Fruit fly (Drosophila melanogaster) whole organism, embryonic: ENCODE results near the gene CG31792.

Experiments used
- Blimp-1 ChIP-seq: fragments of 200-800 bp; sonication (Bioruptor generic); optimal IDR thresholded peaks from 3 replicates; lab custom pipeline; 2018; ENCODE audit warnings: missing biosample characterization, missing genetic modification characterization, mild to moderate bottlenecking, moderate library complexity, missing genetic modification reagents
- CG10147 ChIP-seq: fragments of 200-800 bp; sonication (Bioruptor generic); optimal IDR thresholded peaks from 2 replicates; lab custom pipeline; 2019; ENCODE audit warnings: missing biosample characterization, mild to moderate bottlenecking, missing genetic modification characterization, moderate library complexity
- CG11247 ChIP-seq: fragments of 200-800 bp; sonication (Bioruptor generic); IDR thresholded peaks from 2 replicates; pipeline ENCODE4 v1.3.6; 2022; ENCODE audit warnings: missing biosample characterization, missing genetic modification characterization
- CG11695 ChIP-seq: fragments of 200-800 bp; sonication (Bioruptor generic); IDR thresholded peaks from 3 replicates; pipeline ENCODE4 v1.3.6; 2022; ENCODE audit warnings: missing biosample characterization, missing genetic modification characterization
- CG12071 ChIP-seq: fragments of 200-800 bp; sonication (Bioruptor generic); optimal IDR thresholded peaks from 3 replicates; lab custom pipeline; 2018; ENCODE audit warnings: missing biosample characterization, mild to moderate bottlenecking, missing genetic modification characterization
- CG12104 ChIP-seq: fragments of 200-800 bp; sonication (Bioruptor generic); optimal IDR thresholded peaks from 3 replicates; lab custom pipeline; 2016; ENCODE audit warnings: missing biosample characterization, missing genetic modification characterization
- CG13775 ChIP-seq: fragments of 200-800 bp; sonication (Bioruptor generic); optimal IDR thresholded peaks from 3 replicates; lab custom pipeline; 2017; ENCODE audit warnings: missing biosample characterization, mild to moderate bottlenecking, missing genetic modification characterization
- CG13894 ChIP-seq: fragments of 200-800 bp; sonication (Bioruptor generic); optimal IDR thresholded peaks from 3 replicates; lab custom pipeline; 2018; ENCODE audit warnings: missing biosample characterization, mild to moderate bottlenecking, missing genetic modification characterization, moderate library complexity
- CG14441 ChIP-seq: fragments of 200-800 bp; sonication (Bioruptor generic); IDR thresholded peaks from 2 replicates; pipeline ENCODE4 v1.3.6; 2022; ENCODE audit warnings: missing biosample characterization, missing genetic modification characterization
- CG17186 ChIP-seq: fragments of 200-800 bp; sonication (Bioruptor generic); optimal IDR thresholded peaks from 3 replicates; lab custom pipeline; 2017; ENCODE audit warnings: missing biosample characterization, missing genetic modification reagents, missing genetic modification characterization
- CG17829 ChIP-seq: fragments of 200-800 bp; optimal IDR thresholded peaks from 2 replicates; lab custom pipeline; 2019; ENCODE audit warnings: missing biosample characterization, mild to moderate bottlenecking, missing genetic modification characterization, moderate library complexity
- CG18619 ChIP-seq: fragments of 200-800 bp; sonication (Bioruptor generic); optimal IDR thresholded peaks from 3 replicates; lab custom pipeline; 2017; ENCODE audit warnings: missing biosample characterization, mild to moderate bottlenecking, missing genetic modification characterization
- CG2129 ChIP-seq: fragments of 200-800 bp; sonication (Bioruptor generic); IDR thresholded peaks from 2 replicates; pipeline ENCODE4 v1.3.6; 2022; ENCODE audit warnings: missing biosample characterization, missing genetic modification characterization; ENCODE audit not compliant: partially characterized antibody
- CG30403 ChIP-seq: fragments of 200-800 bp; sonication (Bioruptor generic); optimal IDR thresholded peaks from 3 replicates; lab custom pipeline; 2016; ENCODE audit warnings: missing biosample characterization, missing genetic modification characterization
- CG32532 ChIP-seq: fragments of 200-800 bp; sonication (Bioruptor generic); IDR thresholded peaks from 2 replicates; pipeline ENCODE4 v1.3.6; 2022; ENCODE audit warnings: missing biosample characterization, missing genetic modification characterization
- CG33213 ChIP-seq: fragments of 200-800 bp; sonication (Bioruptor generic); optimal IDR thresholded peaks from 3 replicates; lab custom pipeline; 2016; ENCODE audit warnings: missing biosample characterization, missing genetic modification characterization
- CG34422 ChIP-seq: fragments of 200-800 bp; sonication (Bioruptor generic); IDR thresholded peaks from 3 replicates; pipeline ENCODE4 v1.3.6; 2022; ENCODE audit warnings: missing biosample characterization, missing genetic modification characterization
- CG3838 ChIP-seq: fragments of 200-800 bp; sonication (Bioruptor generic); optimal IDR thresholded peaks from 3 replicates; lab custom pipeline; 2016; ENCODE audit warnings: missing biosample characterization, missing genetic modification characterization
- CG4820 ChIP-seq: fragments of 200-800 bp; sonication (Bioruptor generic); optimal IDR thresholded peaks from 3 replicates; lab custom pipeline; 2016; ENCODE audit warnings: missing biosample characterization, missing genetic modification characterization
- CG6689 ChIP-seq: fragments of 200-800 bp; sonication (Bioruptor generic); IDR thresholded peaks from 2 replicates; pipeline ENCODE4 v1.3.6; 2022; ENCODE audit warnings: missing biosample characterization, missing genetic modification characterization
- CG9932 ChIP-seq: fragments of 200-800 bp; sonication (Bioruptor generic); IDR thresholded peaks from 2 replicates; pipeline ENCODE4 v1.3.6; 2022; ENCODE audit warnings: missing biosample characterization, missing genetic modification characterization
- CTCF ChIP-seq: fragments of 200-800 bp; sonication (Bioruptor generic); optimal IDR thresholded peaks from 2 replicates; lab custom pipeline; 2017; ENCODE audit warnings: missing biosample characterization, mild to moderate bottlenecking, missing genetic modification characterization, moderate library complexity
- CrebB ChIP-seq: fragments of 200-800 bp; sonication (Bioruptor generic); optimal IDR thresholded peaks from 3 replicates; lab custom pipeline; 2018; ENCODE audit warnings: missing biosample characterization, mild to moderate bottlenecking, missing genetic modification characterization
- Dll ChIP-seq: fragments of 200-800 bp; sonication (Bioruptor generic); IDR thresholded peaks from 4 replicates; pipeline ENCODE4 v1.3.6; 2022; ENCODE audit warnings: missing biosample characterization, missing genetic modification characterization; ENCODE audit not compliant: partially characterized antibody
- Doc2 ChIP-seq: fragments of 200-800 bp; sonication (Bioruptor generic); IDR thresholded peaks from 2 replicates; pipeline ENCODE4 v1.3.6; 2022; ENCODE audit warnings: missing biosample characterization, missing genetic modification characterization
- GATAe ChIP-seq: fragments of 200-800 bp; sonication (Bioruptor generic); conservative IDR thresholded peaks from 2 replicates; pipeline ENCODE4 v1.3.6; 2022; ENCODE audit warnings: missing biosample characterization, missing genetic modification characterization
- Gug ChIP-seq: fragments of 200-800 bp; sonication (Bioruptor generic); IDR thresholded peaks from 4 replicates; pipeline ENCODE4 v1.3.6; 2022; ENCODE audit warnings: missing biosample characterization, missing genetic modification characterization
- H2.0 ChIP-seq: fragments of 200-800 bp; sonication (Bioruptor generic); IDR thresholded peaks from 2 replicates; pipeline ENCODE4 v1.3.6; 2022; ENCODE audit warnings: missing biosample characterization, missing genetic modification characterization
- Lim3 ChIP-seq: fragments of 200-800 bp; sonication (Bioruptor generic); IDR thresholded peaks from 2 replicates; pipeline ENCODE4 v1.3.6; 2022; ENCODE audit warnings: missing biosample characterization, missing genetic modification characterization
- Med ChIP-seq: fragments of 200-800 bp; sonication (Bioruptor generic); peaks from one replicate; lab custom pipeline; 2016; ENCODE audit warnings: missing biosample characterization, missing genetic modification characterization, mild to moderate bottlenecking, inconsistent platforms, moderate library complexity
- Meics ChIP-seq: fragments of 200-800 bp; sonication (Bioruptor generic); optimal IDR thresholded peaks from 2 replicates; lab custom pipeline; 2017; ENCODE audit warnings: missing biosample characterization, mild to moderate bottlenecking, missing genetic modification characterization
- Nf-YB ChIP-seq: fragments of 200-800 bp; sonication (Bioruptor generic); optimal IDR thresholded peaks from 3 replicates; lab custom pipeline; 2019; ENCODE audit warnings: missing biosample characterization, mild to moderate bottlenecking, missing genetic modification characterization, moderate library complexity
- Sox100B ChIP-seq: fragments of 200-800 bp; sonication (Bioruptor generic); optimal IDR thresholded peaks from 3 replicates; lab custom pipeline; 2018; ENCODE audit warnings: missing biosample characterization, mild to moderate bottlenecking, missing genetic modification characterization
- Trl ChIP-seq, 3 experiments: fragments of >200 bp in 2 of 3; fragments of 200-800 bp in 1 of 3; sonication (Bioruptor generic) in 1 of 3; optimal IDR thresholded peaks; 2 replicates in 1 of 3; 3 replicates in 2 of 3; lab custom pipeline; 2016 to 2017; ENCODE audit warnings: missing biosample characterization in 1 of 3, missing genetic modification characterization in 1 of 3
- Vsx1 ChIP-seq: fragments of 200-800 bp; sonication (Bioruptor generic); optimal IDR thresholded peaks from 2 replicates; lab custom pipeline; 2017; ENCODE audit warnings: missing biosample characterization, mild to moderate bottlenecking, missing genetic modification characterization, missing genetic modification reagents
- danr ChIP-seq: fragments of 200-800 bp; sonication (Bioruptor generic); IDR thresholded peaks from 2 replicates; pipeline ENCODE4 v1.3.6; 2022; ENCODE audit warnings: missing biosample characterization, missing genetic modification characterization
- dysf ChIP-seq: fragments of 200-800 bp; sonication (Bioruptor generic); IDR thresholded peaks from 3 replicates; pipeline ENCODE4 v1.3.6; 2022; ENCODE audit warnings: missing biosample characterization, missing genetic modification characterization
- grau ChIP-seq: fragments of 200-800 bp; optimal IDR thresholded peaks from 3 replicates; lab custom pipeline; 2019; ENCODE audit warnings: missing biosample characterization, mild to moderate bottlenecking, missing genetic modification characterization, moderate library complexity
- gsb-n ChIP-seq: fragments of 200-800 bp; sonication (Bioruptor generic); optimal IDR thresholded peaks from 3 replicates; lab custom pipeline; 2018; ENCODE audit warnings: missing biosample characterization, mild to moderate bottlenecking, missing genetic modification characterization
- ham ChIP-seq: fragments of 200-800 bp; sonication (Bioruptor generic); IDR thresholded peaks from 2 replicates; pipeline ENCODE4 v1.3.6; 2022; ENCODE audit warnings: missing biosample characterization, missing genetic modification characterization
- ind ChIP-seq: fragments of 200-800 bp; sonication (Bioruptor generic); optimal IDR thresholded peaks from 3 replicates; lab custom pipeline; 2016; ENCODE audit warnings: missing biosample characterization, missing genetic modification characterization
- lilli ChIP-seq: fragments of 200-800 bp; sonication (Bioruptor generic); optimal IDR thresholded peaks from 3 replicates; lab custom pipeline; 2016; ENCODE audit warnings: missing biosample characterization, missing genetic modification characterization
- lola ChIP-seq, 3 experiments: fragments of >200 bp in 2 of 3; fragments of 200-800 bp in 1 of 3; sonication (Bioruptor generic) in 1 of 3; optimal IDR thresholded peaks; 2 replicates each; lab custom pipeline; 2017 to 2019; ENCODE audit warnings: missing biosample characterization in 3 of 3, missing genetic modification characterization in 3 of 3, mild to moderate bottlenecking in 1 of 3, moderate library complexity in 1 of 3
- lov ChIP-seq, 2 experiments: fragments of 200-800 bp in 1 of 2; fragments of >200 bp in 1 of 2; sonication (Bioruptor generic) in 1 of 2; IDR thresholded peaks in 1 of 2; optimal IDR thresholded peaks in 1 of 2; 2 replicates in 1 of 2; 3 replicates in 1 of 2; pipeline versions ENCODE4 v1.3.6 to Lab custom; 2017 to 2022; ENCODE audit warnings: missing biosample characterization in 1 of 2, missing genetic modification characterization in 1 of 2
- nmo ChIP-seq: fragments of 200-800 bp; sonication (Bioruptor generic); optimal IDR thresholded peaks from 2 replicates; lab custom pipeline; 2018; ENCODE audit warnings: missing biosample characterization, mild to moderate bottlenecking, missing genetic modification characterization, moderate library complexity
- onecut ChIP-seq: fragments of 200-800 bp; sonication (Bioruptor generic); IDR thresholded peaks from 2 replicates; pipeline ENCODE4 v1.3.6; 2022; ENCODE audit warnings: missing biosample characterization, missing genetic modification characterization
- pita ChIP-seq: fragments of 200-800 bp; sonication (Bioruptor generic); optimal IDR thresholded peaks from 2 replicates; lab custom pipeline; 2017; ENCODE audit warnings: missing biosample characterization, mild to moderate bottlenecking, missing genetic modification characterization
- scrt ChIP-seq: fragments of 200-800 bp; sonication (Bioruptor generic); optimal IDR thresholded peaks from 2 replicates; lab custom pipeline; 2018; ENCODE audit warnings: missing biosample characterization, mild to moderate bottlenecking, missing genetic modification characterization, moderate library complexity
- so ChIP-seq: fragments of 200-800 bp; sonication (Bioruptor generic); IDR thresholded peaks from 3 replicates; pipeline ENCODE4 v1.3.6; 2022; ENCODE audit warnings: missing biosample characterization, missing genetic modification characterization
- twi ChIP-seq: fragments of 200-800 bp; optimal IDR thresholded peaks from 2 replicates; lab custom pipeline; 2019; ENCODE audit warnings: missing biosample characterization, mild to moderate bottlenecking, missing genetic modification characterization, moderate library complexity

CG31792 gene

dm6 chr2L:18981947-18982579 lies 15.2 kb upstream of the CG31792 start (continued):
- TF ChIP-seq Trl (optimal IDR thresholded peaks at IDR 0.05; lab: Kevin White, UChicago): no peak
- no peak for TF ChIP-seq Trl (GFP tag; optimal IDR thresholded peaks at IDR 0.05; lab: Kevin White, UChicago)
- TF ChIP-seq Dll: no peak
- no peak for TF ChIP-seq CG3838 (GFP tag; lab: Kevin White, UChicago)
- TF ChIP-seq CG4820 (GFP tag; lab: Kevin White, UChicago): peak; percentile 18
- TF ChIP-seq CG12104: no peak
- TF ChIP-seq Lim3 (GFP tag; lab: Robert Waterston, UW): no peak
- TF ChIP-seq Med: peak; percentile 64
- TF ChIP-seq pita (GFP tag; lab: Kevin White, UChicago): no peak
- no peak for TF ChIP-seq Doc2 (GFP tag; lab: Robert Waterston, UW)
- TF ChIP-seq grau (tag; lab: Kevin White, UChicago): peak; percentile 62
- peak; percentile 59 for TF ChIP-seq gsb-n (tag; lab: Kevin White, UChicago)
- no peak for TF ChIP-seq onecut (GFP tag; lab: Robert Waterston, UW)
- TF ChIP-seq CG17186: no peak
- peak; percentile 54 for TF ChIP-seq Blimp-1
- TF ChIP-seq CG11247 (GFP tag; lab: Robert Waterston, UW): no peak
- TF ChIP-seq Nf-YB (GFP tag; lab: Kevin White, UChicago): peak; percentile 5
- TF ChIP-seq twi (tag; lab: Kevin White, UChicago): no peak
- peak in 1 of 3 experiments; percentile 40 for TF ChIP-seq lola (GFP tag; optimal IDR thresholded peaks at IDR 0.05; lab: Kevin White, UChicago)
- TF ChIP-seq CG34422 (GFP tag; lab: Robert Waterston, UW): no peak
- TF ChIP-seq CG14441 (GFP tag; lab: Robert Waterston, UW): no peak
- TF ChIP-seq nmo (GFP tag; lab: Kevin White, UChicago): peak; percentile 58
- no peak for TF ChIP-seq CG2129 (GFP tag; lab: Robert Waterston, UW)
- peak; percentile 36 for TF ChIP-seq Vsx1 (GFP tag; lab: Kevin White, UChicago)
- no peak for TF ChIP-seq GATAe (GFP tag; lab: Robert Waterston, UW)
- peak; percentile 10 for TF ChIP-seq CG17829
- no peak for TF ChIP-seq CTCF (GFP tag; lab: Kevin White, UChicago)
- TF ChIP-seq Meics (GFP tag; lab: Kevin White, UChicago): no peak
- no peak for TF ChIP-seq CG9932 (GFP tag; lab: Robert Waterston, UW)
- TF ChIP-seq Sox100B: peak; percentile 45
- TF ChIP-seq ind (GFP tag; lab: Kevin White, UChicago): peak; percentile 1
- TF ChIP-seq Gug (GFP tag; lab: Robert Waterston, UW): no peak
- TF ChIP-seq CG13775 (GFP tag; lab: Kevin White, UChicago): no peak
- no peak for TF ChIP-seq CrebB (tag; lab: Kevin White, UChicago)
- peak; percentile 38; the same call in 1 of the 2 replicates for TF ChIP-seq H2.0
- no peak for TF ChIP-seq CG12071
- peak; percentile 49 for TF ChIP-seq CG6689 (GFP tag; lab: Robert Waterston, UW)
- TF ChIP-seq dysf (GFP tag; lab: Robert Waterston, UW): no peak
- TF ChIP-seq CG10147: no peak
- 0 out of 3 replicates have a peak, but pooled peaks have one; percentile 33 for TF ChIP-seq CG11695 (GFP tag; lab: Robert Waterston, UW)
- no peak for TF ChIP-seq scrt
- TF ChIP-seq ham (GFP tag; lab: Robert Waterston, UW): no peak
- peak; percentile 21 for TF ChIP-seq CG30403 (GFP tag; lab: Kevin White, UChicago)
- no peak for TF ChIP-seq danr (GFP tag; lab: Robert Waterston, UW)
- no peak for TF ChIP-seq lilli (GFP tag; lab: Kevin White, UChicago)
- no peak for TF ChIP-seq lov (optimal IDR thresholded peaks at IDR 0.05; lab: Kevin White, UChicago)
- no peak for TF ChIP-seq lov (GFP tag; IDR thresholded peaks at IDR 0.05; lab: Robert Waterston, UW)
- no peak for TF ChIP-seq CG32532 (GFP tag; lab: Robert Waterston, UW)
- TF ChIP-seq CG33213 (GFP tag; lab: Kevin White, UChicago): no peak
- TF ChIP-seq CG18619: no peak
- no peak for TF ChIP-seq CG13894 (tag; lab: Kevin White, UChicago)
- no peak for TF ChIP-seq so
